Worm (Caenorhabditis elegans) whole organism, L3 larva: ENCODE measurements around the gene dph-3.

ENCODE experiments used
- ama-1 ChIP-seq: fragments of 150-350 bp; optimal IDR thresholded peaks from 2 replicates; lab custom pipeline; 2018
- mdl-1 ChIP-seq: fragments of 150-350 bp; optimal IDR thresholded peaks from 2 replicates; lab custom pipeline; 2014; ENCODE audit warnings: missing biosample characterization, missing genetic modification characterization
- nfya-1 ChIP-seq: sonication (generic microtip); optimal IDR thresholded peaks from 2 replicates; lab custom pipeline; 2017; ENCODE audit warnings: missing genetic modification characterization, mild to moderate bottlenecking, missing compliant biosample characterization, antibody characterized with exemption, moderate library complexity; ENCODE audit not compliant: insufficient read depth
- nhr-11 ChIP-seq: fragments of 150-350 bp; optimal IDR thresholded peaks from 2 replicates; lab custom pipeline; 2014; ENCODE audit warnings: missing biosample characterization, missing genetic modification characterization
- nhr-25 ChIP-seq: sonication (generic microtip); optimal IDR thresholded peaks from 2 replicates; lab custom pipeline; 2017; ENCODE audit warnings: missing biosample characterization, missing genetic modification characterization
- nhr-28 ChIP-seq: fragments of 150-350 bp; optimal IDR thresholded peaks from 2 replicates; lab custom pipeline; 2014; ENCODE audit warnings: missing biosample characterization, missing genetic modification characterization
- nhr-67 ChIP-seq: fragments of 150-350 bp; optimal IDR thresholded peaks from 2 replicates; lab custom pipeline; 2014; ENCODE audit warnings: missing biosample characterization, missing genetic modification characterization
- nhr-77 ChIP-seq: fragments of 150-350 bp; optimal IDR thresholded peaks from 2 replicates; lab custom pipeline; 2014; ENCODE audit warnings: missing biosample characterization, missing genetic modification characterization
- skn-1 ChIP-seq: fragments of 150-350 bp; optimal IDR thresholded peaks from 2 replicates; lab custom pipeline; 2014; ENCODE audit warnings: missing biosample characterization, missing genetic modification characterization
- snpc-4 ChIP-seq: fragments of 150-350 bp; optimal IDR thresholded peaks from 2 replicates; lab custom pipeline; 2014; ENCODE audit warnings: missing biosample characterization, missing genetic modification characterization
- unc-39 ChIP-seq: sonication (generic microtip); optimal IDR thresholded peaks from 4 replicates; lab custom pipeline; 2017; ENCODE audit warnings: missing biosample characterization, missing genetic modification characterization
- unc-62 ChIP-seq: fragments of 150-350 bp; sonication (generic microtip); optimal IDR thresholded peaks from 4 replicates; lab custom pipeline; 2014; ENCODE audit warnings: missing biosample characterization, missing genetic modification reagents, missing genetic modification characterization
- zag-1 ChIP-seq: fragments of 150-350 bp; optimal IDR thresholded peaks from 2 replicates; lab custom pipeline; 2014; ENCODE audit warnings: missing biosample characterization, missing genetic modification characterization

- TF ChIP-seq nhr-25 (tag; lab: Kevin White, UChicago): no peak
- no peak for TF ChIP-seq nhr-28 (tag; lab: Kevin White, UChicago)
- TF ChIP-seq zag-1 (tag; lab: Kevin White, UChicago): no peak
- TF ChIP-seq nhr-11: no peak
- TF ChIP-seq mdl-1 (tag; lab: Kevin White, UChicago): no peak
- TF ChIP-seq skn-1: no peak
- TF ChIP-seq nhr-77 (tag; lab: Kevin White, UChicago): no peak
- TF ChIP-seq nfya-1 (tag; lab: Kevin White, UChicago): no peak
- no peak for TF ChIP-seq nhr-67
- TF ChIP-seq unc-39 (tag; lab: Kevin White, UChicago): no peak
- TF ChIP-seq ama-1 (lab: Kevin White, UChicago): no peak
- no peak for TF ChIP-seq snpc-4 (tag; lab: Kevin White, UChicago)
- TF ChIP-seq unc-62: no peak
Observed at ce11 chrIV:9733904-9734303, 27.0 kb downstream of the dph-3 start.
